Worm (Caenorhabditis elegans) whole organism, late embryonic: Measurements from ENCODE around the gene C09E8.1.

Experiments
- K02D7.2 ChIP-seq: sonication (generic microtip); optimal IDR thresholded peaks from 2 replicates; lab custom pipeline; 2017; ENCODE audit warnings: mild to moderate bottlenecking, missing genetic modification characterization, missing compliant biosample characterization
- K09A11.1 ChIP-seq: sonication (generic microtip); optimal IDR thresholded peaks from 2 replicates; lab custom pipeline; 2017; ENCODE audit warnings: antibody characterized with exemption, mild to moderate bottlenecking, missing genetic modification characterization, missing compliant biosample characterization; ENCODE audit not compliant: insufficient read depth
- T23F11.4 ChIP-seq: fragments of 200-800 bp; sonication (Bioruptor generic); optimal IDR thresholded peaks from 2 replicates; lab custom pipeline; 2018; ENCODE audit warnings: mild to moderate bottlenecking, missing genetic modification characterization, missing compliant biosample characterization
- ahr-1 ChIP-seq: sonication (generic microtip); optimal IDR thresholded peaks from 2 replicates; lab custom pipeline; 2016; ENCODE audit warnings: missing genetic modification characterization, missing compliant biosample characterization
- ama-1 ChIP-seq: fragments of 150-350 bp; optimal IDR thresholded peaks from 2 replicates; lab custom pipeline; 2014
- ceh-19 ChIP-seq: fragments of 200-800 bp; sonication (Bioruptor generic); optimal IDR thresholded peaks from 2 replicates; lab custom pipeline; 2018; ENCODE audit warnings: mild to moderate bottlenecking, missing genetic modification characterization, missing compliant biosample characterization
- ceh-24 ChIP-seq: sonication (generic microtip); optimal IDR thresholded peaks from 2 replicates; lab custom pipeline; 2016; ENCODE audit warnings: mild to moderate bottlenecking, missing genetic modification characterization, missing compliant biosample characterization
- ceh-30 ChIP-seq: fragments of 150-350 bp; optimal IDR thresholded peaks from 2 replicates; lab custom pipeline; 2014; ENCODE audit warnings: missing biosample characterization, missing genetic modification characterization
- ceh-48 ChIP-seq: sonication (generic microtip); optimal IDR thresholded peaks from 2 replicates; lab custom pipeline; 2016; ENCODE audit warnings: missing genetic modification characterization, inconsistent platforms, missing compliant biosample characterization
- dve-1 ChIP-seq: sonication (generic microtip); optimal IDR thresholded peaks from 2 replicates; lab custom pipeline; 2017; ENCODE audit warnings: antibody characterized with exemption, mild to moderate bottlenecking, missing genetic modification characterization, missing compliant biosample characterization
- elt-2 ChIP-seq: sonication (generic microtip); optimal IDR thresholded peaks from 2 replicates; lab custom pipeline; 2016; ENCODE audit warnings: missing genetic modification reagents, missing genetic modification characterization, missing compliant biosample characterization
- elt-4 ChIP-seq: sonication (generic microtip); optimal IDR thresholded peaks from 2 replicates; lab custom pipeline; 2016; ENCODE audit warnings: missing genetic modification characterization, missing compliant biosample characterization
- ets-4 ChIP-seq: sonication (generic microtip); optimal IDR thresholded peaks from 2 replicates; lab custom pipeline; 2016; ENCODE audit warnings: missing genetic modification characterization, missing compliant biosample characterization
- fax-1 ChIP-seq: sonication (generic microtip); optimal IDR thresholded peaks from 2 replicates; lab custom pipeline; 2016; ENCODE audit warnings: missing genotype, missing genetic modification characterization, missing compliant biosample characterization
- fkh-10 ChIP-seq: fragments of 150-350 bp; optimal IDR thresholded peaks from 2 replicates; lab custom pipeline; 2014; ENCODE audit warnings: missing biosample characterization, missing genetic modification reagents, missing genetic modification characterization
- hlh-13 ChIP-seq: fragments of 200-800 bp; sonication (Bioruptor generic); optimal IDR thresholded peaks from 2 replicates; lab custom pipeline; 2018; ENCODE audit warnings: mild to moderate bottlenecking, missing genetic modification characterization, missing compliant biosample characterization
- hlh-15 ChIP-seq: sonication (generic microtip); optimal IDR thresholded peaks from 2 replicates; lab custom pipeline; 2016; ENCODE audit warnings: missing genetic modification characterization, missing compliant biosample characterization
- hlh-8 ChIP-seq: sonication (generic microtip); optimal IDR thresholded peaks from 2 replicates; lab custom pipeline; 2016; ENCODE audit warnings: missing genotype, missing genetic modification characterization, missing compliant biosample characterization
- lim-6 ChIP-seq: sonication (generic microtip); optimal IDR thresholded peaks from 2 replicates; lab custom pipeline; 2016; ENCODE audit warnings: missing genetic modification characterization, missing compliant biosample characterization
- madf-2 ChIP-seq: sonication (generic microtip); optimal IDR thresholded peaks from 2 replicates; lab custom pipeline; 2017; ENCODE audit warnings: missing genetic modification characterization, missing compliant biosample characterization
- nhr-11 ChIP-seq: fragments of 150-350 bp; optimal IDR thresholded peaks from 2 replicates; lab custom pipeline; 2014; ENCODE audit warnings: missing biosample characterization, missing genetic modification characterization
- npax-4 ChIP-seq: sonication (generic microtip); optimal IDR thresholded peaks from 2 replicates; lab custom pipeline; 2016; ENCODE audit warnings: missing genetic modification characterization, missing compliant biosample characterization
- odd-2 ChIP-seq: sonication (generic microtip); optimal IDR thresholded peaks from 2 replicates; lab custom pipeline; 2017; ENCODE audit warnings: antibody characterized with exemption, mild to moderate bottlenecking, missing genetic modification characterization, missing compliant biosample characterization
- pax-1 ChIP-seq: fragments of 150-350 bp; optimal IDR thresholded peaks from 2 replicates; lab custom pipeline; 2014; ENCODE audit warnings: missing biosample characterization, missing genetic modification characterization
- pha-2 ChIP-seq: sonication (generic microtip); optimal IDR thresholded peaks from 2 replicates; lab custom pipeline; 2017; ENCODE audit warnings: mild to moderate bottlenecking, missing genetic modification characterization, missing compliant biosample characterization
- pha-4 ChIP-seq: fragments of 150-350 bp; optimal IDR thresholded peaks from 2 replicates; lab custom pipeline; 2018; ENCODE audit warnings: missing biosample characterization, missing genetic modification reagents, missing genetic modification characterization
- pqm-1 ChIP-seq: sonication (generic microtip); optimal IDR thresholded peaks from 2 replicates; lab custom pipeline; 2016; ENCODE audit warnings: missing genetic modification characterization, missing compliant biosample characterization
- pros-1 ChIP-seq: fragments of 150-350 bp; optimal IDR thresholded peaks from 2 replicates; lab custom pipeline; 2014; ENCODE audit warnings: missing biosample characterization, missing genetic modification reagents, missing genetic modification characterization
- ref-2 ChIP-seq: sonication (generic microtip); optimal IDR thresholded peaks from 2 replicates; lab custom pipeline; 2016; ENCODE audit warnings: missing genetic modification characterization, missing compliant biosample characterization
- tbx-2 ChIP-seq: sonication (generic microtip); optimal IDR thresholded peaks from 2 replicates; lab custom pipeline; 2016; ENCODE audit warnings: missing genetic modification characterization, missing compliant biosample characterization
- tbx-7 ChIP-seq: sonication (generic microtip); optimal IDR thresholded peaks from 2 replicates; lab custom pipeline; 2016; ENCODE audit warnings: missing genotype, missing genetic modification characterization, missing compliant biosample characterization
- unc-3 ChIP-seq, 2 experiments: fragments of 200-800 bp in 1 of 2; sonication (Bioruptor generic) in 1 of 2; sonication (generic microtip) in 1 of 2; conservative IDR thresholded peaks in 1 of 2; optimal IDR thresholded peaks in 1 of 2; 2 replicates each; pipeline versions ENCODE4 v1.3.6 to Lab custom; 2016 to 2022; ENCODE audit warnings: missing compliant biosample characterization in 2 of 2, missing genetic modification characterization in 2 of 2, missing genetic modification reagents in 1 of 2
- unc-55 ChIP-seq: sonication (generic microtip); optimal IDR thresholded peaks from 2 replicates; lab custom pipeline; 2017; ENCODE audit warnings: missing biosample characterization, missing genetic modification reagents, missing genetic modification characterization
- zip-5 ChIP-seq: sonication (generic microtip); optimal IDR thresholded peaks from 2 replicates; lab custom pipeline; 2016; ENCODE audit warnings: missing genetic modification characterization, missing compliant biosample characterization

The C09E8.1 gene

DNA sequence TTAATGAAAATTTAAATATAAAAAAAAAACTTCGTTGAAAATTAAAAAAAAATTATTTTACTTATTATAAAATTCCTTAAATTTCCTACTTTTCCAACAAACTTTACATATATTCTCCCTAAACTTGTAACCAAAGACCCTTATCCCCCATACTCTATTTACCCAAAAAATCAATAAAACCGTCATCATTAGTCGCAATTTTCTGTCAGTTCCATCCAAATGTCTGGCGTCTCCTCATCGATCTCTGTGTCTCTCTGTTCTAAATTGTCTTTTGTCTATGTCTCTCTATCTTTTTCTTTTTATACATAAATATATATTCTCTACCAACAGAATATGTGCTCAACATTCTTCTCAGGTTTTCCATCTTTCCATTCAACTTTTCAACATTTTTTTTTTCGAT lies 914 bp upstream of the C09E8.1 start:
- TF ChIP-seq zip-5 (tag; lab: Kevin White, UChicago) = no peak
- peak; percentile 9 for TF ChIP-seq unc-55 (GFP tag; lab: Kevin White, UChicago)
- peak; percentile 22 for TF ChIP-seq ceh-48 (tag; lab: Kevin White, UChicago)

ce11 chrII:568776-569175 lies 12.5 kb downstream of the C09E8.1 start, which contains the start of gene W08F4.5:
Gene W08F4.5, minus strand, starts transcription at chrII:568876.
- TF ChIP-seq K09A11.1 (tag; lab: Kevin White, UChicago) (no peak), ahr-1 (tag; lab: Kevin White, UChicago) (no peak), T23F11.4 (GFP tag; lab: Kevin White, UChicago) (no peak), ceh-48 (tag; lab: Kevin White, UChicago) (no peak), fax-1 (tag; lab: Kevin White, UChicago) (no peak), pax-1 (tag; lab: Kevin White, UChicago) (no peak), lim-6 (tag; lab: Kevin White, UChicago) (no peak), tbx-2 (tag; lab: Kevin White, UChicago) (no peak), hlh-15 (tag; lab: Kevin White, UChicago) (no peak), ets-4 (no peak)

ce11 chrII:572010-572409 lies 15.7 kb downstream of the C09E8.1 start, which contains the start of gene mlt-8:
Gene mlt-8, minus strand, starts transcription at chrII:572110.
- TF ChIP-seq ref-2 (tag; lab: Kevin White, UChicago) (no peak), K02D7.2 (tag; lab: Kevin White, UChicago) (no peak), unc-3 (GFP tag; conservative IDR thresholded peaks at IDR 0.05; lab: Robert Waterston, UW) (no peak), unc-3 (tag; optimal IDR thresholded peaks at IDR 0.05; lab: Kevin White, UChicago) (no peak), odd-2 (tag; lab: Kevin White, UChicago) (no peak), T23F11.4 (GFP tag; lab: Kevin White, UChicago) (no peak), hlh-8 (no peak), fkh-10 (GFP tag; lab: Kevin White, UChicago) (no peak), ceh-30 (tag; lab: Kevin White, UChicago) (no peak), npax-4 (no peak)

DNA sequence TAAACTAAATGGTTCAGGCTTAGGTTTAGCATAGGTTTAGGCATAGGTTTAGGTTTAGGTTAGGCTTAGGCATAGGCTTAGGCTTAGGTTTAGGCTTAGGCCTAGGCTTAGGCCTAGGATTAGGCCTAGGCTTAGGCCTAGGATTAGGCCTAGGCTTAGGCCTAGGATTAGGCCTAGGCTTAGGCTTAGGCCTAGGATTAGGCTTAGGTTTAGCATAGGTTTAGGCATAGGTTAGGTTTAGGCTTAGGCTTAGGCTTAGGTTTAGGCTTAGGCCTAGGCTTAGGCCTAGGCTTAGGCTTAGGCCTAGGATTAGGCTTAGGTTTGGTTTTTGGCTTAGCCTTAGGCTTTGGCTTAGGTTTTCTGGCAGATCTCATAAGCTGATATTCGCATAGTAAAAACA lies 17.3 kb downstream of the C09E8.1 start:
- TF ChIP-seq dve-1 = peak; percentile 91

- TF ChIP-seq pha-4 = no peak
- no peak for TF ChIP-seq tbx-7 (tag; lab: Kevin White, UChicago)
- TF ChIP-seq elt-2 (tag; lab: Kevin White, UChicago) = no peak
- TF ChIP-seq pax-1 (tag; lab: Kevin White, UChicago) = no peak
- TF ChIP-seq ama-1 (lab: Kevin White, UChicago) = no peak
- TF ChIP-seq pros-1 (tag; lab: Kevin White, UChicago) = no peak
- no peak for TF ChIP-seq pqm-1
- no peak for TF ChIP-seq ceh-19 (GFP tag; lab: Kevin White, UChicago)
- no peak for TF ChIP-seq T23F11.4 (GFP tag; lab: Kevin White, UChicago)
- TF ChIP-seq hlh-15 (tag; lab: Kevin White, UChicago) = no peak
- TF ChIP-seq ceh-30 (tag; lab: Kevin White, UChicago) = no peak
- TF ChIP-seq dve-1 = no peak
These were observed 17.8 kb downstream of the C09E8.1 start for ce11 chrII:574064-574463.

DNA sequence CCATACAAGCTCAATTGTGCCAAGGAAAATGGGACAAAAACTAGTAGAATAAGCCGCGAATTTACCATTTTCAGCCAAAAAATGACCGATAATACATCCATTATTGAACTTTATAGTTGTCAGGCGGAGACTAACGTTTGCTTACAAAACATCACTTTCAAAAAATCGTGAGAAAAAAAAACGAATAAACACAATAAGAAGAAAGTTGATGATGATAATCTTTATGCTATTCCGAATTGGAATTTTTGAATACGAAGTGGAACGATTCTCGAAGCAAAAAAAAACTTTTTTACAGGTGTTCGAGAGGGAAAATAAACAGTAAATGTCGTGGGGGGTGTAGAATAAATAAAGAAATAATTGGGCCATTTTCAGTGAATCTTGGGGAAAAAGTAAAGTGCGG lies 21.3 kb downstream of the C09E8.1 start, which contains the start of gene W08F4.7:
TSS of gene W08F4.7 (minus strand) at position 101 of the 400 bp plus-strand sequence.
- TF ChIP-seq madf-2 (tag; lab: Kevin White, UChicago) (no peak), nhr-11 (tag; lab: Kevin White, UChicago) (no peak), hlh-13 (GFP tag; lab: Kevin White, UChicago) (no peak), ceh-24 (tag; lab: Kevin White, UChicago) (no peak), pha-2 (tag; lab: Kevin White, UChicago) (no peak), elt-4 (tag; lab: Kevin White, UChicago) (no peak)
